Fruit fly (Drosophila melanogaster) whole organism, embryonic: ENCODE results near the gene LysB.

Experiments used
- Bgb ChIP-seq: fragments of 200-800 bp; sonication (Bioruptor generic); IDR thresholded peaks from 2 replicates; pipeline ENCODE4 v1.3.6; 2022; ENCODE audit warnings: missing biosample characterization, missing genetic modification characterization; ENCODE audit not compliant: partially characterized antibody
- CG11504 ChIP-seq: fragments of 200-800 bp; sonication (Bioruptor generic); optimal IDR thresholded peaks from 3 replicates; lab custom pipeline; 2019; ENCODE audit warnings: missing biosample characterization, mild to moderate bottlenecking, missing genetic modification characterization, moderate library complexity
- CG13894 ChIP-seq: fragments of 200-800 bp; sonication (Bioruptor generic); optimal IDR thresholded peaks from 3 replicates; lab custom pipeline; 2018; ENCODE audit warnings: missing biosample characterization, mild to moderate bottlenecking, missing genetic modification characterization, moderate library complexity
- CG15479 ChIP-seq: fragments of 200-800 bp; sonication (Bioruptor generic); optimal IDR thresholded peaks from 3 replicates; lab custom pipeline; 2019; ENCODE audit warnings: missing biosample characterization, mild to moderate bottlenecking, missing genetic modification characterization, moderate library complexity
- CG17186 ChIP-seq: fragments of 200-800 bp; sonication (Bioruptor generic); optimal IDR thresholded peaks from 3 replicates; lab custom pipeline; 2017; ENCODE audit warnings: missing biosample characterization, missing genetic modification reagents, missing genetic modification characterization
- CG17385 ChIP-seq: fragments of 200-800 bp; sonication (Bioruptor generic); optimal IDR thresholded peaks from 3 replicates; lab custom pipeline; 2018; ENCODE audit warnings: missing biosample characterization, mild to moderate bottlenecking, missing genetic modification characterization
- CG17829 ChIP-seq: fragments of 200-800 bp; optimal IDR thresholded peaks from 2 replicates; lab custom pipeline; 2019; ENCODE audit warnings: missing biosample characterization, mild to moderate bottlenecking, missing genetic modification characterization, moderate library complexity
- CG2199 ChIP-seq: fragments of 200-800 bp; sonication (Bioruptor generic); IDR thresholded peaks from 3 replicates; pipeline ENCODE4 v1.3.6; 2022; ENCODE audit warnings: missing biosample characterization, missing genetic modification characterization
- CG2712 ChIP-seq: fragments of 200-800 bp; optimal IDR thresholded peaks from 3 replicates; lab custom pipeline; 2019; ENCODE audit warnings: missing biosample characterization, mild to moderate bottlenecking, missing genetic modification characterization, moderate library complexity
- CG3163 ChIP-seq: fragments of 200-800 bp; sonication (Bioruptor generic); optimal IDR thresholded peaks from 3 replicates; lab custom pipeline; 2016; ENCODE audit warnings: missing biosample characterization, missing genetic modification characterization
- CG3995 ChIP-seq: fragments of 200-800 bp; sonication (Bioruptor generic); optimal IDR thresholded peaks from 3 replicates; lab custom pipeline; 2016; ENCODE audit warnings: missing biosample characterization, missing genetic modification characterization
- CG4404 ChIP-seq: fragments of 200-800 bp; sonication (Bioruptor generic); IDR thresholded peaks from 2 replicates; pipeline ENCODE4 v1.3.6; 2022; ENCODE audit warnings: missing biosample characterization, missing genetic modification characterization
- CG6272 ChIP-seq: fragments of 200-800 bp; sonication (Bioruptor generic); IDR thresholded peaks from 2 replicates; pipeline ENCODE4 v1.3.6; 2022; ENCODE audit warnings: missing biosample characterization, missing genetic modification characterization
- CG8089 ChIP-seq: fragments of 200-800 bp; sonication (Bioruptor generic); optimal IDR thresholded peaks from 3 replicates; lab custom pipeline; 2016; ENCODE audit warnings: missing biosample characterization, missing genetic modification characterization
- CG8478 ChIP-seq: fragments of >200 bp; optimal IDR thresholded peaks from 2 replicates; lab custom pipeline; 2018
- Fer2 ChIP-seq: fragments of 200-800 bp; sonication (Bioruptor generic); optimal IDR thresholded peaks from 2 replicates; lab custom pipeline; 2018; ENCODE audit warnings: missing biosample characterization, mild to moderate bottlenecking, missing genetic modification characterization, moderate library complexity
- H15 ChIP-seq: fragments of 200-800 bp; sonication (Bioruptor generic); IDR thresholded peaks from 3 replicates; pipeline ENCODE4 v1.3.6; 2022; ENCODE audit warnings: missing biosample characterization, missing genetic modification characterization
- Jarid2 ChIP-seq: fragments of 200-800 bp; sonication (Bioruptor generic); optimal IDR thresholded peaks from 3 replicates; lab custom pipeline; 2017; ENCODE audit warnings: mild to moderate bottlenecking, missing biosample characterization, missing genetic modification reagents, missing genetic modification characterization
- MESR4 ChIP-seq: fragments of 200-800 bp; sonication (Bioruptor generic); optimal IDR thresholded peaks from 2 replicates; lab custom pipeline; 2018; ENCODE audit warnings: missing biosample characterization, mild to moderate bottlenecking, missing genetic modification characterization, moderate library complexity
- MTF-1 ChIP-seq: fragments of 200-800 bp; sonication (Bioruptor generic); optimal IDR thresholded peaks from 2 replicates; lab custom pipeline; 2018; ENCODE audit warnings: missing biosample characterization, mild to moderate bottlenecking, missing genetic modification characterization, borderline replicate concordance
- Med ChIP-seq: fragments of 200-800 bp; sonication (Bioruptor generic); peaks from one replicate; lab custom pipeline; 2016; ENCODE audit warnings: missing biosample characterization, missing genetic modification characterization, mild to moderate bottlenecking, inconsistent platforms, moderate library complexity
- NC2β ChIP-seq: fragments of 200-800 bp; sonication (Bioruptor generic); optimal IDR thresholded peaks from 2 replicates; lab custom pipeline; 2016; ENCODE audit warnings: missing biosample characterization, missing genetic modification characterization
- Nf-YB ChIP-seq: fragments of 200-800 bp; sonication (Bioruptor generic); optimal IDR thresholded peaks from 3 replicates; lab custom pipeline; 2019; ENCODE audit warnings: missing biosample characterization, mild to moderate bottlenecking, missing genetic modification characterization, moderate library complexity
- Nf-YC ChIP-seq: fragments of 200-800 bp; optimal IDR thresholded peaks from 3 replicates; lab custom pipeline; 2019; ENCODE audit warnings: missing biosample characterization, mild to moderate bottlenecking, missing genetic modification characterization, moderate library complexity
- Opbp ChIP-seq: fragments of 200-800 bp; sonication (Bioruptor generic); IDR thresholded peaks from 3 replicates; pipeline ENCODE4 v1.3.6; 2022; ENCODE audit warnings: missing biosample characterization, missing genetic modification characterization; ENCODE audit not compliant: partially characterized antibody
- PHDP ChIP-seq: fragments of 200-800 bp; sonication (Bioruptor generic); optimal IDR thresholded peaks from 3 replicates; lab custom pipeline; 2018; ENCODE audit warnings: missing biosample characterization, mild to moderate bottlenecking, missing genetic modification characterization, moderate library complexity
- Scr ChIP-seq: fragments of 200-800 bp; sonication (Bioruptor generic); IDR thresholded peaks from 2 replicates; pipeline ENCODE4 v1.3.6; 2022; ENCODE audit warnings: missing biosample characterization, missing genetic modification characterization; ENCODE audit not compliant: partially characterized antibody
- Stat92E ChIP-seq, 3 experiments: fragments of >200 bp in 2 of 3; fragments of 200-800 bp in 1 of 3; sonication (Bioruptor generic) in 1 of 3; optimal IDR thresholded peaks; 2 replicates each; lab custom pipeline; 2017 to 2019; ENCODE audit warnings: missing biosample characterization in 3 of 3, missing genetic modification characterization in 3 of 3, mild to moderate bottlenecking in 1 of 3, moderate library complexity in 1 of 3
- Trl ChIP-seq, 3 experiments: fragments of >200 bp in 2 of 3; fragments of 200-800 bp in 1 of 3; sonication (Bioruptor generic) in 1 of 3; optimal IDR thresholded peaks; 2 replicates in 1 of 3; 3 replicates in 2 of 3; lab custom pipeline; 2016 to 2017; ENCODE audit warnings: missing biosample characterization in 1 of 3, missing genetic modification characterization in 1 of 3
- Usf ChIP-seq: fragments of 200-800 bp; sonication (Bioruptor generic); optimal IDR thresholded peaks from 2 replicates; lab custom pipeline; 2017; ENCODE audit warnings: missing genotype, missing biosample characterization, missing genetic modification characterization
- Vsx1 ChIP-seq: fragments of 200-800 bp; sonication (Bioruptor generic); optimal IDR thresholded peaks from 2 replicates; lab custom pipeline; 2017; ENCODE audit warnings: missing biosample characterization, mild to moderate bottlenecking, missing genetic modification characterization, missing genetic modification reagents
- caup ChIP-seq: fragments of 200-800 bp; sonication (Bioruptor generic); optimal IDR thresholded peaks from 3 replicates; lab custom pipeline; 2017; ENCODE audit warnings: missing biosample characterization, mild to moderate bottlenecking, missing genetic modification characterization, moderate library complexity; ENCODE audit not compliant: severe bottlenecking
- cg ChIP-seq: fragments of 200-800 bp; sonication (Bioruptor generic); optimal IDR thresholded peaks from 3 replicates; lab custom pipeline; 2019; ENCODE audit warnings: missing biosample characterization, mild to moderate bottlenecking, missing genetic modification characterization, moderate library complexity
- chinmo ChIP-seq: fragments of 200-800 bp; sonication (Bioruptor generic); IDR thresholded peaks from 4 replicates; pipeline ENCODE4 v1.3.6; 2022; ENCODE audit warnings: missing biosample characterization, missing genetic modification characterization; ENCODE audit not compliant: partially characterized antibody
- fd102C ChIP-seq: fragments of 200-800 bp; sonication (Bioruptor generic); optimal IDR thresholded peaks from 2 replicates; lab custom pipeline; 2018; ENCODE audit warnings: missing biosample characterization, mild to moderate bottlenecking, missing genetic modification characterization, moderate library complexity
- ftz-f1 ChIP-seq: fragments of 200-800 bp; sonication (Bioruptor generic); optimal IDR thresholded peaks from 2 replicates; lab custom pipeline; 2016; ENCODE audit warnings: missing biosample characterization, missing genetic modification characterization
- gem ChIP-seq: fragments of 200-800 bp; sonication (Bioruptor generic); optimal IDR thresholded peaks from 2 replicates; lab custom pipeline; 2019; ENCODE audit warnings: missing biosample characterization, mild to moderate bottlenecking, missing genetic modification characterization, moderate library complexity
- ham ChIP-seq: fragments of 200-800 bp; sonication (Bioruptor generic); IDR thresholded peaks from 2 replicates; pipeline ENCODE4 v1.3.6; 2022; ENCODE audit warnings: missing biosample characterization, missing genetic modification characterization
- hbn ChIP-seq: fragments of 200-800 bp; sonication (Bioruptor generic); IDR thresholded peaks from 2 replicates; pipeline ENCODE4 v1.3.6; 2022; ENCODE audit warnings: missing biosample characterization, missing genetic modification characterization; ENCODE audit not compliant: partially characterized antibody
- ken ChIP-seq: fragments of 200-800 bp; sonication (Bioruptor generic); IDR thresholded peaks from 3 replicates; pipeline ENCODE4 v1.3.6; 2022; ENCODE audit warnings: missing biosample characterization, missing genetic modification characterization
- lov ChIP-seq, 2 experiments: fragments of 200-800 bp in 1 of 2; fragments of >200 bp in 1 of 2; sonication (Bioruptor generic) in 1 of 2; IDR thresholded peaks in 1 of 2; optimal IDR thresholded peaks in 1 of 2; 2 replicates in 1 of 2; 3 replicates in 1 of 2; pipeline versions ENCODE4 v1.3.6 to Lab custom; 2017 to 2022; ENCODE audit warnings: missing biosample characterization in 1 of 2, missing genetic modification characterization in 1 of 2
- nerfin-2 ChIP-seq: fragments of 200-800 bp; sonication (Bioruptor generic); IDR thresholded peaks from 2 replicates; pipeline ENCODE4 v1.3.6; 2022; ENCODE audit warnings: missing biosample characterization, missing genetic modification characterization; ENCODE audit not compliant: partially characterized antibody
- pb ChIP-seq: fragments of 200-800 bp; sonication (Bioruptor generic); optimal IDR thresholded peaks from 3 replicates; lab custom pipeline; 2016; ENCODE audit warnings: missing biosample characterization, missing genetic modification characterization
- ranshi ChIP-seq: fragments of 200-800 bp; sonication (Bioruptor generic); IDR thresholded peaks from 2 replicates; pipeline ENCODE4 v1.3.6; 2022; ENCODE audit warnings: missing biosample characterization, missing genetic modification characterization
- sqz ChIP-seq: fragments of 200-800 bp; sonication (Bioruptor generic); optimal IDR thresholded peaks from 3 replicates; lab custom pipeline; 2018; ENCODE audit warnings: missing biosample characterization, mild to moderate bottlenecking, missing genetic modification characterization
- usp ChIP-seq: fragments of >200 bp; optimal IDR thresholded peaks from 2 replicates; lab custom pipeline; 2017; ENCODE audit warnings: missing biosample characterization, missing genetic modification characterization
- yki ChIP-seq: fragments of >200 bp; optimal IDR thresholded peaks from 3 replicates; lab custom pipeline; 2018
- z ChIP-seq: fragments of 200-800 bp; sonication (Bioruptor generic); IDR thresholded peaks from 3 replicates; pipeline ENCODE4 v1.3.6; 2022; ENCODE audit warnings: missing biosample characterization, missing genetic modification characterization

LysB gene

DNA sequence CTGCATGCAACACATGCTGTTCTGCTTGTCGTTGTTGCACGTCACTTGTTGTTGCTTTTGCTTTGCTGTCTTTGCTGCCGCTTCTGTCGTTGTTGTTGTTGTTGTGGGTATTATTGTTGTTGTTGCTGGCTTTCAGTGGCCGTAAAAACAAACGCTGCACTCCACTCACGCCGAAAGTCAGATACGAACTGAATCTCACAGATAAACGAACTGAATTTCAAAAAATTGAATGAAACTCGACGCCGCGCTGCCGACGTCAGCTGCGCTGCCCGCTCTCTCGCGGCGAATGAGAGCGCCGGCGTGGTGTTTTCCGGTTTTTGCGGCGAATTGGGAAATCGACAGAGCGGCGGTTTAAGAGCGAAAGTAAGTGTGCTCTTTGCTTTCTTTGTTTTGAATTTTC lies 30.1 kb upstream of the LysB start, which contains the start of gene bab2 (continued):
- TF ChIP-seq CG13894 (tag; lab: Kevin White, UChicago) (no peak), Bgb (peak; percentile 56), CG17186 (no peak), caup (no peak), Usf (GFP tag; lab: Kevin White, UChicago) (no peak), NC2β (GFP tag; lab: Kevin White, UChicago) (peak; percentile 25), MTF-1 (GFP tag; lab: Kevin White, UChicago) (peak; percentile 32), PHDP (tag; lab: Kevin White, UChicago) (peak; percentile 16), CG15479 (no peak), CG11504 (tag; lab: Kevin White, UChicago) (peak; percentile 36), pb (GFP tag; lab: Kevin White, UChicago) (peak; percentile 9), ftz-f1 (GFP tag; lab: Kevin White, UChicago) (no peak), CG4404 (GFP tag; lab: Robert Waterston, UW) (no peak), ranshi (GFP tag; lab: Robert Waterston, UW) (no peak; the same call in 1 of the 2 replicates), Vsx1 (peak; percentile 19), CG17829 (tag; lab: Kevin White, UChicago) (peak; percentile 54), CG6272 (GFP tag; lab: Robert Waterston, UW) (0 out of 2 replicates have a peak, but pooled peaks have one; percentile 7), Stat92E (GFP tag; optimal IDR thresholded peaks at IDR 0.05; lab: Kevin White, UChicago) (peak in 1 of 3 experiments; percentile 76), CG17385 (GFP tag; lab: Kevin White, UChicago) (peak; percentile 41), lov (optimal IDR thresholded peaks at IDR 0.05; lab: Kevin White, UChicago) (no peak), lov (GFP tag; IDR thresholded peaks at IDR 0.05; lab: Robert Waterston, UW) (peak; percentile 70; the same call in 2 of the 3 replicates), Opbp (GFP tag; lab: Robert Waterston, UW) (peak; percentile 75)

DNA sequence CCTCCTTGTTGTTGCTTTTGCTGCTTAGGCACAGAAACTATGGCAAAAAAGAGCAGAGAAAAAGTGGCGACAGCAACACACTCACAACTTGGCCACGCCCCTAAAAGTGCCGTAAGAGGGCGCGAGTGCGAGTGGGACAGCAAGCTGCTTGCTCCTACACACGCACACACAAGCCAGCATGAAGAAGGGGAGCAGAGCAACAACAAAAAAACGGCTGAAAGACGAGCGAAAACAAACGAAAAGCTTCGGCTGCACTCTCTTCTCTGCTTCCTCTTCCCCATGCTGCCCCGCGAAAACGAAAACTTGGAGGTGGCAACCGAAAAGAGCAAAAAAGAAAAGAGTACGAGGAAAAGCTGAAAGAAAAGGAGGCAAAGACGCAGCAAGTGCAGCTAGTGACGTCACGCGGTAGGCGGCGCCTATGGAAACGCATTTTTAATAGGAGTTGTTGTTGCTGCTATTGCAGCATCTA lies 29.0 kb upstream of the LysB start:
- TF ChIP-seq CG2199 (GFP tag; lab: Robert Waterston, UW) (no peak; the same call in 2 of the 3 replicates), gem (tag; lab: Kevin White, UChicago) (no peak), Nf-YB (GFP tag; lab: Kevin White, UChicago) (peak; percentile 94), CG8478 (lab: Kevin White, UChicago) (peak; percentile 88), Nf-YC (tag; lab: Kevin White, UChicago) (peak; percentile 97), sqz (GFP tag; lab: Kevin White, UChicago) (peak; percentile 41), ken (GFP tag; lab: Robert Waterston, UW) (no peak), H15 (no peak), z (GFP tag; lab: Robert Waterston, UW) (0 out of 3 replicates have a peak, but pooled peaks have one; percentile 4), nerfin-2 (GFP tag; lab: Robert Waterston, UW) (no peak), cg (GFP tag; lab: Kevin White, UChicago) (peak; percentile 88), Jarid2 (GFP tag; lab: Kevin White, UChicago) (peak; percentile 70), usp (GFP tag; lab: Kevin White, UChicago) (no peak), CG3163 (GFP tag; lab: Kevin White, UChicago) (peak; percentile 96), ham (GFP tag; lab: Robert Waterston, UW) (no peak), Trl (optimal IDR thresholded peaks at IDR 0.05; lab: Kevin White, UChicago) (peak; percentile 67 to 74), Trl (GFP tag; optimal IDR thresholded peaks at IDR 0.05; lab: Kevin White, UChicago) (peak; percentile 6), CG2712 (tag; lab: Kevin White, UChicago) (peak; percentile 5), CG8089 (GFP tag; lab: Kevin White, UChicago) (no peak), yki (no peak), chinmo (peak; percentile 92; the same call in 2 of the 4 replicates), hbn (GFP tag; lab: Robert Waterston, UW) (no peak), Med (peak; percentile 13), MESR4 (GFP tag; lab: Kevin White, UChicago) (no peak), Fer2 (tag; lab: Kevin White, UChicago) (no peak), CG3995 (no peak), Scr (0 out of 2 replicates have a peak, but pooled peaks have one; percentile 31), fd102C (no peak)
